Fruit fly (Drosophila melanogaster) whole organism, adult: Measurements from ENCODE around the gene Cul5.

ENCODE experiments used
- CG1620 ChIP-seq: fragments of 200-800 bp; sonication (Bioruptor generic); optimal IDR thresholded peaks from 2 replicates; lab custom pipeline; 2016; ENCODE audit warnings: missing biosample characterization, missing genetic modification characterization
- CG33017 ChIP-seq: fragments of 200-800 bp; sonication (Bioruptor generic); optimal IDR thresholded peaks from 2 replicates; lab custom pipeline; 2018; ENCODE audit warnings: missing biosample characterization, mild to moderate bottlenecking, missing genetic modification characterization, moderate library complexity
- bab1 ChIP-seq: fragments of 200-800 bp; sonication (Bioruptor generic); optimal IDR thresholded peaks from 3 replicates; lab custom pipeline; 2019; ENCODE audit warnings: missing biosample characterization, mild to moderate bottlenecking, missing genetic modification characterization, moderate library complexity
- cic ChIP-seq: fragments of 200-800 bp; sonication (Bioruptor generic); optimal IDR thresholded peaks from 2 replicates; lab custom pipeline; 2017; ENCODE audit warnings: missing biosample characterization, mild to moderate bottlenecking, missing genetic modification characterization, moderate library complexity
- kay ChIP-seq: fragments of 200-800 bp; sonication (Bioruptor generic); peaks from one replicate; lab custom pipeline; 2016; ENCODE audit warnings: missing biosample characterization, missing genetic modification characterization, borderline replicate concordance

DNA sequence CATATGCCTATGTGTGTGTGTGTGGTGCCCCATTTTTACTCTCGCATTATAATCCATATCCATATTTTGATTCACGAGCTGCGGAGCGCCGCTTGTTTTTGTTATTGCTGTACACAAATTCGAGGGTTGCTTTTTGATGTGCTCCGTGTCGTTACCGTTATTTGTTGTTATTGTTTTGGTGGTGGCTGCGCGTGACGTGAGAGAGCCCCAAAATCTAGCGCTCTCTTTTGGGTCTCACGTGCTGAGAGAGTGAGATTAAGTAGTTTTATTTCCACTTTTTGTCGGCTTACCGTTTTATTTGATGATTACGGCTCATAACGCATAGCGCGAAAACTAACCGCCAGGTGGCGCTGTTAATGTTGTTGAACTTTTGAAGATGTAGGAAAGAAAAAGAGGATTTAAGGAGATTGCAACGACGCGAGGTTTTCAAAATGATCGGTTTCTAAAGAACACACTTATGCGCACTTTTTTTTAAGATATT is 24.6 kb upstream of the Cul5 start:
- TF ChIP-seq kay (peak; percentile 70), cic (no peak), CG33017 (tag; lab: Kevin White, UChicago) (no peak), CG1620 (GFP tag; lab: Kevin White, UChicago) (no peak), bab1 (GFP tag; lab: Kevin White, UChicago) (no peak)
